Fruit fly (Drosophila melanogaster) whole organism, wandering third instar larva: Measurements from ENCODE around the gene tal-2A.

Experiments used
- CG32264 ChIP-seq: fragments of 200-800 bp; sonication (Bioruptor generic); optimal IDR thresholded peaks from 2 replicates; lab custom pipeline; 2016; ENCODE audit warnings: missing biosample characterization, missing genetic modification characterization
- Mio ChIP-seq: sonication (Bioruptor generic); optimal IDR thresholded peaks from 2 replicates; lab custom pipeline; 2016; ENCODE audit warnings: missing biosample characterization, missing genetic modification characterization
- N ChIP-seq: fragments of >200 bp; optimal IDR thresholded peaks from 2 replicates; lab custom pipeline; 2018; ENCODE audit warnings: missing biosample characterization, missing external identifiers, missing genetic modification characterization
- fru ChIP-seq: fragments of 200-800 bp; sonication (Bioruptor generic); optimal IDR thresholded peaks from 3 replicates; lab custom pipeline; 2016; ENCODE audit warnings: missing biosample characterization, mild to moderate bottlenecking, missing genetic modification characterization
- h ChIP-seq: fragments of 200-800 bp; sonication (Bioruptor generic); optimal IDR thresholded peaks from 3 replicates; lab custom pipeline; 2016; ENCODE audit warnings: missing biosample characterization, mild to moderate bottlenecking, missing genetic modification characterization
- lola ChIP-seq: fragments of >200 bp; optimal IDR thresholded peaks from 2 replicates; lab custom pipeline; 2017; ENCODE audit warnings: missing biosample characterization, missing genetic modification characterization
- pan ChIP-seq: fragments of >200 bp; optimal IDR thresholded peaks from 2 replicates; lab custom pipeline; 2017
- sage ChIP-seq: fragments of 200-800 bp; sonication (Bioruptor generic); optimal IDR thresholded peaks from 2 replicates; lab custom pipeline; 2016; ENCODE audit warnings: missing biosample characterization, mild to moderate bottlenecking, missing genetic modification characterization

- TF ChIP-seq lola, result no peak
- TF ChIP-seq sage (GFP tag; lab: Kevin White, UChicago), result no peak
- TF ChIP-seq h (GFP tag; lab: Kevin White, UChicago), result no peak
- TF ChIP-seq Mio (GFP tag; lab: Kevin White, UChicago), result no peak
- no peak for TF ChIP-seq pan (lab: Kevin White, UChicago)
- TF ChIP-seq CG32264 (GFP tag; lab: Kevin White, UChicago), result no peak
- no peak for TF ChIP-seq fru (GFP tag; lab: Kevin White, UChicago)
- no peak for TF ChIP-seq N (GFP tag; lab: Kevin White, UChicago)
Observed at dm6 chr3R:13783397-13783796, 29.5 kb upstream of the tal-2A start.
